Fruit fly (Drosophila melanogaster) whole organism, embryonic: Measurements from ENCODE around the gene Actbeta.

Experiments used
- CG11696 ChIP-seq: fragments of 200-800 bp; sonication (Bioruptor generic); IDR thresholded peaks from 2 replicates; pipeline ENCODE4 v1.3.6; 2022; ENCODE audit warnings: missing biosample characterization, missing genetic modification characterization
- CG12299 ChIP-seq: fragments of 200-800 bp; sonication (Bioruptor generic); optimal IDR thresholded peaks from 2 replicates; lab custom pipeline; 2018; ENCODE audit warnings: missing biosample characterization, mild to moderate bottlenecking, missing genetic modification characterization
- CG12659 ChIP-seq: fragments of 200-800 bp; sonication (Bioruptor generic); optimal IDR thresholded peaks from 3 replicates; lab custom pipeline; 2017; ENCODE audit warnings: mild to moderate bottlenecking, missing biosample characterization, missing genetic modification reagents, missing genetic modification characterization
- CG13287 ChIP-seq: fragments of 200-800 bp; sonication (Bioruptor generic); IDR thresholded peaks from 2 replicates; pipeline ENCODE4 v1.3.6; 2022; ENCODE audit warnings: missing biosample characterization, missing genetic modification characterization; ENCODE audit not compliant: partially characterized antibody
- CG13424 ChIP-seq: fragments of 200-800 bp; sonication (Bioruptor generic); optimal IDR thresholded peaks from 2 replicates; lab custom pipeline; 2019; ENCODE audit warnings: missing biosample characterization, mild to moderate bottlenecking, missing genetic modification characterization, moderate library complexity
- CG14441 ChIP-seq: fragments of 200-800 bp; sonication (Bioruptor generic); IDR thresholded peaks from 2 replicates; pipeline ENCODE4 v1.3.6; 2022; ENCODE audit warnings: missing biosample characterization, missing genetic modification characterization
- CG14710 ChIP-seq: fragments of 200-800 bp; sonication (Bioruptor generic); optimal IDR thresholded peaks from 3 replicates; lab custom pipeline; 2019; ENCODE audit warnings: missing biosample characterization, mild to moderate bottlenecking, missing genetic modification characterization, moderate library complexity
- CG14860 ChIP-seq: fragments of 200-800 bp; sonication (Bioruptor generic); IDR thresholded peaks from 3 replicates; pipeline ENCODE4 v1.3.6; 2022; ENCODE audit warnings: missing biosample characterization, missing genetic modification characterization; ENCODE audit not compliant: partially characterized antibody
- CG1832 ChIP-seq: fragments of 200-800 bp; sonication (Bioruptor generic); optimal IDR thresholded peaks from 2 replicates; lab custom pipeline; 2017; ENCODE audit warnings: missing biosample characterization, mild to moderate bottlenecking, missing genetic modification characterization, inconsistent platforms
- CG2199 ChIP-seq: fragments of 200-800 bp; sonication (Bioruptor generic); IDR thresholded peaks from 3 replicates; pipeline ENCODE4 v1.3.6; 2022; ENCODE audit warnings: missing biosample characterization, missing genetic modification characterization
- CG30403 ChIP-seq: fragments of 200-800 bp; sonication (Bioruptor generic); optimal IDR thresholded peaks from 3 replicates; lab custom pipeline; 2016; ENCODE audit warnings: missing biosample characterization, missing genetic modification characterization
- CG30431 ChIP-seq: fragments of 200-800 bp; sonication (Bioruptor generic); optimal IDR thresholded peaks from 2 replicates; lab custom pipeline; 2017; ENCODE audit warnings: missing biosample characterization, missing genetic modification characterization
- CG31224 ChIP-seq: fragments of 200-800 bp; sonication (Bioruptor generic); IDR thresholded peaks from 2 replicates; pipeline ENCODE4 v1.3.6; 2022; ENCODE audit warnings: missing biosample characterization, missing genetic modification characterization
- CG31388 ChIP-seq: fragments of 200-800 bp; sonication (Bioruptor generic); optimal IDR thresholded peaks from 2 replicates; lab custom pipeline; 2016; ENCODE audit warnings: missing biosample characterization, missing genetic modification characterization
- CG34376 ChIP-seq: fragments of 200-800 bp; sonication (Bioruptor generic); optimal IDR thresholded peaks from 2 replicates; lab custom pipeline; 2018; ENCODE audit warnings: missing biosample characterization, mild to moderate bottlenecking, missing genetic modification characterization
- CG34422 ChIP-seq: fragments of 200-800 bp; sonication (Bioruptor generic); IDR thresholded peaks from 3 replicates; pipeline ENCODE4 v1.3.6; 2022; ENCODE audit warnings: missing biosample characterization, missing genetic modification characterization
- CG42726 ChIP-seq: fragments of 200-800 bp; sonication (Bioruptor generic); IDR thresholded peaks from 2 replicates; pipeline ENCODE4 v1.3.6; 2022; ENCODE audit warnings: missing biosample characterization, missing genetic modification characterization; ENCODE audit not compliant: partially characterized antibody
- CG4424 ChIP-seq: fragments of 200-800 bp; sonication (Bioruptor generic); optimal IDR thresholded peaks from 3 replicates; lab custom pipeline; 2016; ENCODE audit warnings: missing biosample characterization, missing genetic modification characterization
- CG4730 ChIP-seq: fragments of 200-800 bp; sonication (Bioruptor generic); IDR thresholded peaks from 2 replicates; pipeline ENCODE4 v1.3.6; 2022; ENCODE audit warnings: missing biosample characterization, missing genetic modification characterization
- CG6854 ChIP-seq: fragments of 200-800 bp; sonication (Bioruptor generic); optimal IDR thresholded peaks from 3 replicates; lab custom pipeline; 2017; ENCODE audit warnings: missing biosample characterization, mild to moderate bottlenecking, missing genetic modification characterization
- CG7786 ChIP-seq: fragments of 200-800 bp; sonication (Bioruptor generic); optimal IDR thresholded peaks from 2 replicates; lab custom pipeline; 2016; ENCODE audit warnings: missing biosample characterization, missing genetic modification characterization
- CoRest ChIP-seq: fragments of 200-800 bp; sonication (Bioruptor generic); optimal IDR thresholded peaks from 3 replicates; lab custom pipeline; 2018; ENCODE audit warnings: missing biosample characterization, mild to moderate bottlenecking, missing genetic modification characterization, moderate library complexity
- D ChIP-seq, 2 experiments: fragments of 200-800 bp in 1 of 2; fragments of >200 bp in 1 of 2; sonication (Bioruptor generic) in 1 of 2; optimal IDR thresholded peaks; 2 replicates in 1 of 2; 3 replicates in 1 of 2; lab custom pipeline; 2017; ENCODE audit warnings: mild to moderate bottlenecking in 1 of 2, missing biosample characterization in 1 of 2, missing genetic modification characterization in 1 of 2, missing genetic modification reagents in 1 of 2
- Dad ChIP-seq: fragments of 200-800 bp; sonication (Bioruptor generic); optimal IDR thresholded peaks from 3 replicates; lab custom pipeline; 2016; ENCODE audit warnings: missing biosample characterization, missing genetic modification characterization
- Dip2 ChIP-seq: fragments of 200-800 bp; sonication (Bioruptor generic); IDR thresholded peaks from 2 replicates; pipeline ENCODE4 v1.3.6; 2022; ENCODE audit warnings: missing biosample characterization, missing genetic modification characterization
- Fer3 ChIP-seq: fragments of 200-800 bp; sonication (Bioruptor generic); optimal IDR thresholded peaks from 2 replicates; lab custom pipeline; 2018; ENCODE audit warnings: missing biosample characterization, mild to moderate bottlenecking, missing genetic modification characterization, moderate library complexity
- GATAe ChIP-seq: fragments of 200-800 bp; sonication (Bioruptor generic); conservative IDR thresholded peaks from 2 replicates; pipeline ENCODE4 v1.3.6; 2022; ENCODE audit warnings: missing biosample characterization, missing genetic modification characterization
- HLH54F ChIP-seq: fragments of 200-800 bp; sonication (Bioruptor generic); optimal IDR thresholded peaks from 3 replicates; lab custom pipeline; 2016; ENCODE audit warnings: missing biosample characterization, missing genetic modification characterization
- Hr78 ChIP-seq, 2 experiments: fragments of 200-800 bp in 1 of 2; fragments of >200 bp in 1 of 2; sonication (Bioruptor generic) in 1 of 2; optimal IDR thresholded peaks; 2 replicates each; lab custom pipeline; 2017 to 2019; ENCODE audit warnings: missing biosample characterization in 2 of 2, missing genetic modification characterization in 2 of 2, mild to moderate bottlenecking in 1 of 2, moderate library complexity in 1 of 2
- Side ChIP-seq: fragments of 200-800 bp; sonication (Bioruptor generic); optimal IDR thresholded peaks from 2 replicates; lab custom pipeline; 2016; ENCODE audit warnings: missing biosample characterization, missing genetic modification characterization
- Vsx1 ChIP-seq: fragments of 200-800 bp; sonication (Bioruptor generic); optimal IDR thresholded peaks from 2 replicates; lab custom pipeline; 2017; ENCODE audit warnings: missing biosample characterization, mild to moderate bottlenecking, missing genetic modification characterization, missing genetic modification reagents
- amos ChIP-seq: fragments of 200-800 bp; sonication (Bioruptor generic); IDR thresholded peaks from 2 replicates; pipeline ENCODE4 v1.3.6; 2022; ENCODE audit warnings: missing biosample characterization, missing genetic modification characterization; ENCODE audit not compliant: partially characterized antibody
- ap ChIP-seq: fragments of 200-800 bp; sonication (Bioruptor generic); IDR thresholded peaks from 2 replicates; pipeline ENCODE4 v1.3.6; 2022; ENCODE audit warnings: missing biosample characterization, missing genetic modification characterization
- ato ChIP-seq: fragments of 200-800 bp; sonication (Bioruptor generic); IDR thresholded peaks from 2 replicates; pipeline ENCODE4 v1.3.6; 2022; ENCODE audit warnings: missing biosample characterization, missing genetic modification characterization; ENCODE audit not compliant: partially characterized antibody
- cas ChIP-seq: fragments of 200-800 bp; sonication (Bioruptor generic); IDR thresholded peaks from 2 replicates; pipeline ENCODE4 v1.3.6; 2022; ENCODE audit warnings: missing biosample characterization, missing genetic modification characterization
- crp ChIP-seq, 2 experiments: fragments of 200-800 bp; sonication (Bioruptor generic); optimal IDR thresholded peaks; 2 replicates in 1 of 2; 3 replicates in 1 of 2; lab custom pipeline; 2017; ENCODE audit warnings: missing biosample characterization in 2 of 2, missing genetic modification characterization in 2 of 2, mild to moderate bottlenecking in 1 of 2, moderate library complexity in 1 of 2
- da ChIP-seq: fragments of 200-800 bp; sonication (Bioruptor generic); optimal IDR thresholded peaks from 2 replicates; lab custom pipeline; 2016; ENCODE audit warnings: missing biosample characterization, missing genetic modification characterization
- dysf ChIP-seq: fragments of 200-800 bp; sonication (Bioruptor generic); IDR thresholded peaks from 3 replicates; pipeline ENCODE4 v1.3.6; 2022; ENCODE audit warnings: missing biosample characterization, missing genetic modification characterization
- en ChIP-seq: fragments of 200-800 bp; sonication (Bioruptor generic); optimal IDR thresholded peaks from 2 replicates; lab custom pipeline; 2016; ENCODE audit warnings: missing biosample characterization, missing genetic modification characterization
- ewg ChIP-seq: fragments of 200-800 bp; sonication (Bioruptor generic); optimal IDR thresholded peaks from 3 replicates; lab custom pipeline; 2017; ENCODE audit warnings: mild to moderate bottlenecking, missing biosample characterization, missing genetic modification reagents, missing genetic modification characterization
- eyg ChIP-seq: fragments of 200-800 bp; sonication (Bioruptor generic); optimal IDR thresholded peaks from 3 replicates; lab custom pipeline; 2016; ENCODE audit warnings: missing biosample characterization, missing genetic modification characterization
- lab ChIP-seq: fragments of 200-800 bp; sonication (Bioruptor generic); optimal IDR thresholded peaks from 3 replicates; lab custom pipeline; 2017; ENCODE audit warnings: missing biosample characterization, missing genetic modification characterization, mild to moderate bottlenecking, moderate library complexity, missing genetic modification reagents
- mld ChIP-seq: fragments of 200-800 bp; sonication (Bioruptor generic); IDR thresholded peaks from 3 replicates; pipeline ENCODE4 v1.3.6; 2022; ENCODE audit warnings: missing biosample characterization, missing genetic modification characterization; ENCODE audit not compliant: partially characterized antibody
- p53 ChIP-seq: fragments of 200-800 bp; sonication (Bioruptor generic); optimal IDR thresholded peaks from 2 replicates; lab custom pipeline; 2016; ENCODE audit warnings: missing biosample characterization, missing genetic modification characterization
- pan ChIP-seq, 4 experiments: fragments of >200 bp in 3 of 4; fragments of 200-800 bp in 1 of 4; sonication (Bioruptor generic) in 1 of 4; optimal IDR thresholded peaks in 3 of 4; IDR thresholded peaks in 1 of 4; 2 replicates each; pipeline versions ENCODE4 v1.3.6 to Lab custom; 2017 to 2022; ENCODE audit warnings: missing biosample characterization in 2 of 4, missing genetic modification characterization in 2 of 4, mixed read lengths in 1 of 4
- peb ChIP-seq: fragments of 200-800 bp; sonication (Bioruptor generic); IDR thresholded peaks from 2 replicates; pipeline ENCODE4 v1.3.6; 2022; ENCODE audit warnings: missing biosample characterization, missing genetic modification characterization
- pfk ChIP-seq: fragments of 200-800 bp; sonication (Bioruptor generic); optimal IDR thresholded peaks from 2 replicates; lab custom pipeline; 2018; ENCODE audit warnings: missing biosample characterization, mild to moderate bottlenecking, missing genetic modification characterization, moderate library complexity
- salm ChIP-seq: fragments of 200-800 bp; sonication (Bioruptor generic); optimal IDR thresholded peaks from 2 replicates; lab custom pipeline; 2018; ENCODE audit warnings: missing biosample characterization, mild to moderate bottlenecking, missing genetic modification characterization
- sens-2 ChIP-seq: fragments of 200-800 bp; sonication (Bioruptor generic); IDR thresholded peaks from 2 replicates; pipeline ENCODE4 v1.3.6; 2022; ENCODE audit warnings: missing biosample characterization, missing genetic modification characterization

The Actbeta gene

dm6 chr4:1031687-1032140 lies 52.9 kb downstream of the Actbeta start, which contains the start of gene CG11076 (continued):
- TF ChIP-seq ato (no peak; the same call in 1 of the 2 replicates), en (no peak), crp (GFP tag; optimal IDR thresholded peaks at IDR 0.05; lab: Kevin White, UChicago) (no peak), CG30431 (GFP tag; lab: Kevin White, UChicago) (no peak), cas (GFP tag; lab: Robert Waterston, UW) (no peak), Side (GFP tag; lab: Kevin White, UChicago) (peak; percentile 25), CG11696 (GFP tag; lab: Robert Waterston, UW) (no peak), sens-2 (GFP tag; lab: Robert Waterston, UW) (no peak), ewg (no peak), CG14441 (GFP tag; lab: Robert Waterston, UW) (no peak), pfk (peak; percentile 28), GATAe (GFP tag; lab: Robert Waterston, UW) (no peak), CoRest (tag; lab: Kevin White, UChicago) (no peak), CG1832 (GFP tag; lab: Kevin White, UChicago) (no peak), peb (GFP tag; lab: Robert Waterston, UW) (no peak), CG6854 (GFP tag; lab: Kevin White, UChicago) (no peak), CG14860 (GFP tag; lab: Robert Waterston, UW) (no peak), pan (optimal IDR thresholded peaks at IDR 0.05; lab: Kevin White, UChicago) (no peak), pan (GFP tag; optimal IDR thresholded peaks at IDR 0.05 in 1 of 2, IDR thresholded peaks at IDR 0.05 in 1 of 2) (no peak), HLH54F (GFP tag; lab: Kevin White, UChicago) (no peak), CG34422 (GFP tag; lab: Robert Waterston, UW) (no peak; the same call in 2 of the 3 replicates), mld (GFP tag; lab: Robert Waterston, UW) (peak; percentile 73; the same call in 1 of the 3 replicates), Fer3 (no peak), CG7786 (GFP tag; lab: Kevin White, UChicago) (no peak), CG13287 (peak; percentile 64), eyg (GFP tag; lab: Kevin White, UChicago) (no peak), CG2199 (GFP tag; lab: Robert Waterston, UW) (0 out of 3 replicates have a peak, but pooled peaks have one; percentile 12), CG12659 (GFP tag; lab: Kevin White, UChicago) (peak; percentile 79), CG4424 (GFP tag; lab: Kevin White, UChicago) (no peak), dysf (GFP tag; lab: Robert Waterston, UW) (no peak), D (optimal IDR thresholded peaks at IDR 0.05; lab: Kevin White, UChicago) (no peak), D (GFP tag; optimal IDR thresholded peaks at IDR 0.05; lab: Kevin White, UChicago) (no peak), CG14710 (tag; lab: Kevin White, UChicago) (peak; percentile 3), CG13424 (tag; lab: Kevin White, UChicago) (no peak), CG31388 (GFP tag; lab: Kevin White, UChicago) (no peak), Vsx1 (GFP tag; lab: Kevin White, UChicago) (peak; percentile 16), Hr78 (GFP tag; optimal IDR thresholded peaks at IDR 0.05; lab: Kevin White, UChicago) (no peak), CG31224 (GFP tag; lab: Robert Waterston, UW) (no peak), CG42726 (GFP tag; lab: Robert Waterston, UW) (peak; percentile 70; the same call in 1 of the 2 replicates), Dip2 (no peak), Dad (GFP tag; lab: Kevin White, UChicago) (no peak), da (no peak), ap (no peak), CG4730 (GFP tag; lab: Robert Waterston, UW) (no peak), CG12299 (tag; lab: Kevin White, UChicago) (peak; percentile 46), lab (GFP tag; lab: Kevin White, UChicago) (no peak), salm (tag; lab: Kevin White, UChicago) (no peak), p53 (no peak), CG34376 (peak; percentile 46), amos (GFP tag; lab: Robert Waterston, UW) (no peak; the same call in 1 of the 2 replicates), CG30403 (GFP tag; lab: Kevin White, UChicago) (no peak)
